Worm (Caenorhabditis elegans): ENCODE results near the gene Y73B6BL.31.

The Y73B6BL.31 gene

DNA sequence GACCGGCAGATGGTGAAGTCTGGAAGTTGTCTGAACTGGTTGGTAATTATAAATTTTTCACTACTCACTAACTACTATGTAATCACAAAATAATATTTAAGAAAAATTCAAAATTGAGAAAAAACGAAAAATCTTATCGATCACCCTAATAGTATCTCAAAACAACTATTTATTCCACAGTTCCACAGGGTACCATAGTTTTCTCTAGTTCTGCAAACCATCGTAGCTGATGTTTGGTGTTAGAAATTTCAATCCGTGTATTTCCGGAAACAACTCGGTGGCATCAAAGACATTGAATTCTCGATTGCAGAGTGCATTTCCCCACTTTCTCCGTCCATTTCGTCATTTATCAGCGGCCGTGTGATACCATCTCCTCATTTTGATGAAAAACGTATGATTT lies at the start of gene Y73B6BL.31:
Gene Y73B6BL.31 (plus strand): TSS at position 301 of the 400 bp plus-strand sequence.
- no peak for TF ChIP-seq klf-2 (GFP tag; conservative IDR thresholded peaks at IDR 0.05)
- no peak for TF ChIP-seq ztf-23 (GFP tag; IDR thresholded peaks at IDR 0.05)
- TF ChIP-seq T22C8.4 (GFP tag; IDR thresholded peaks at IDR 0.05): no peak

- TF ChIP-seq T22C8.4 (GFP tag; IDR thresholded peaks at IDR 0.05) (no peak), cog-1 (tag; optimal IDR thresholded peaks at IDR 0.05) (no peak), med-1 (GFP tag; optimal IDR thresholded peaks at IDR 0.05; ENCODE audit: insufficient read depth) (no peak), ztf-29 (GFP tag; IDR thresholded peaks at IDR 0.05) (no peak), flt-1 (GFP tag; IDR thresholded peaks at IDR 0.05) (no peak), ztf-23 (GFP tag; IDR thresholded peaks at IDR 0.05) (no peak), ref-1 (GFP tag; conservative IDR thresholded peaks at IDR 0.05) (no peak), klf-2 (GFP tag; conservative IDR thresholded peaks at IDR 0.05) (no peak), tab-1 (GFP tag; IDR thresholded peaks at IDR 0.05) (no peak)
Measured at ce11 chrIV:6393329-6393728, 48.4 kb upstream of the Y73B6BL.31 start.

DNA sequence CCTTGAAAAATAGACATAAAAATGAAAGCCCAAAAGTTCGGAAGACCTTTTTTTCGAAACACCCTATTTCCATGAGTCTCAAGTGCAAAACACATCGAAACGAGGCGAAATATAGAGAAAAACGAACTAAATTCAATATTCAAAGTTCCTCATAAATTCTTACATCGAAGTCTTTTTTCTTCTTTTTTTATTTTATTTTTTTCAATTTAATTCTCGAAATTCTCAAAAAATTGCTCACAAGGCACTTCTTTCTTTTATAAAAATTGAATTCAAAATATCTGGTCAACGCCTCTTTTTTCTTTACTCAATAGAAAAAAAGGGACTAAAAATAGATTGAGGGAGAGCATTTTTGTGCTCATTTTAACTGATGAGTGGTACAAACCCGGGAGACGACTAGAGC lies 46.5 kb upstream of the Y73B6BL.31 start:
- no peak for TF ChIP-seq tab-1 (GFP tag; IDR thresholded peaks at IDR 0.05)
- no peak for TF ChIP-seq klf-2 (GFP tag; conservative IDR thresholded peaks at IDR 0.05)
- no peak for TF ChIP-seq ztf-29 (GFP tag; IDR thresholded peaks at IDR 0.05)

ce11 chrIV:6402386-6402905 lies 39.3 kb upstream of the Y73B6BL.31 start, which contains the start of gene sfrp-1:
sfrp-1 (minus strand) TSS chrIV:6402436.
- no peak for TF ChIP-seq med-1 (GFP tag; optimal IDR thresholded peaks at IDR 0.05; ENCODE audit: insufficient read depth)
- TF ChIP-seq ztf-29 (GFP tag; IDR thresholded peaks at IDR 0.05): no peak
- TF ChIP-seq tab-1 (GFP tag; IDR thresholded peaks at IDR 0.05): no peak
- no peak for TF ChIP-seq cog-1 (tag; optimal IDR thresholded peaks at IDR 0.05)
- TF ChIP-seq ztf-23 (GFP tag; IDR thresholded peaks at IDR 0.05): no peak
- TF ChIP-seq klf-2 (GFP tag; conservative IDR thresholded peaks at IDR 0.05): no peak
- no peak for TF ChIP-seq ref-1 (GFP tag; conservative IDR thresholded peaks at IDR 0.05)
- TF ChIP-seq T22C8.4 (GFP tag; IDR thresholded peaks at IDR 0.05): no peak
- no peak for TF ChIP-seq flt-1 (GFP tag; IDR thresholded peaks at IDR 0.05)

DNA sequence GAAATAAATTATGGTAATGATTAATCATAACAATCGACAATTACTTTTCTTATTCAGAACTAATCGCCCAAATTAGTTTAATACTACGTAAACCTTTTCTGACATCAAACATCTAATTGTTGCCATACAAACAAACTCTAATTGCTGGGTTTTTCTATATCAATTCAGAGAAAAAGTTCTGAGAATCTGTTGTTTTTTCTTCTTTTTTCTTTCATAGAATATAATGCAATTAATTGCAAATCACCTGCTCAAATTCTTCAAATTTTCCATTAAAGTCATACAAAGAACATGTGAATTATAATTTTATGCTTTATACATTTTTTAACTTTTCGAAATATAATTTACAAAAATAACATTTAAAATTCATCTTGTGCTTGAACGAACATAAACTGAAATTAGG lies 38.3 kb upstream of the Y73B6BL.31 start:
- TF ChIP-seq tab-1 (GFP tag; IDR thresholded peaks at IDR 0.05): no peak
- TF ChIP-seq ztf-23 (GFP tag; IDR thresholded peaks at IDR 0.05): no peak
- TF ChIP-seq ref-1 (GFP tag; conservative IDR thresholded peaks at IDR 0.05): no peak
- TF ChIP-seq klf-2 (GFP tag; conservative IDR thresholded peaks at IDR 0.05): no peak
- no peak for TF ChIP-seq T22C8.4 (GFP tag; IDR thresholded peaks at IDR 0.05)
- no peak for TF ChIP-seq ztf-29 (GFP tag; IDR thresholded peaks at IDR 0.05)
- TF ChIP-seq cog-1 (tag; optimal IDR thresholded peaks at IDR 0.05): no peak
- no peak for TF ChIP-seq flt-1 (GFP tag; IDR thresholded peaks at IDR 0.05)
- TF ChIP-seq med-1 (GFP tag; optimal IDR thresholded peaks at IDR 0.05; ENCODE audit: insufficient read depth): no peak

DNA sequence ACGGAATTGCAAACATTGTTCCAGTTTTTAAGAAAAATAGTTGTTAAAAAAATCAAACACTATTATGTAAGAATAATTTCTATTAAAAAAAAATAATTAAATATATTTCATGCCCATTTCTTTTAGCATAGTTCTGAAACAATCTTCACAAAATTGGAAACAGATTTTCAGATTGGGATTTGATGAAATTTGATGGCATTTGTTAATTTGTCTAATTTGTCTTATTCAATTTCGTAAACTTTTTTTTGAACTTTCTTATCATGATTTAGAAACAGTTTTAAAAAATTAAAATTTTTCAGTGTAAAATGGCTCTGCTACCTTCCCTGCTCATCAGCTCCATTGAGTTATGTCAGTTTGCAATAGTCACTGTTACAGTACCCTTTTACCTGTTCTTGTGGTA lies 36.8 kb upstream of the Y73B6BL.31 start, which contains the start of gene srv-13:
Gene srv-13 (plus strand): TSS at position 301 of the 400 bp plus-strand sequence.
- TF ChIP-seq T22C8.4 (GFP tag; IDR thresholded peaks at IDR 0.05): no peak
- TF ChIP-seq tab-1 (GFP tag; IDR thresholded peaks at IDR 0.05): no peak
- TF ChIP-seq ref-1 (GFP tag; conservative IDR thresholded peaks at IDR 0.05): no peak
- no peak for TF ChIP-seq flt-1 (GFP tag; IDR thresholded peaks at IDR 0.05)
- no peak for TF ChIP-seq ztf-29 (GFP tag; IDR thresholded peaks at IDR 0.05)
- TF ChIP-seq med-1 (GFP tag; optimal IDR thresholded peaks at IDR 0.05; ENCODE audit: insufficient read depth): no peak
- TF ChIP-seq cog-1 (tag; optimal IDR thresholded peaks at IDR 0.05): no peak
- TF ChIP-seq ztf-23 (GFP tag; IDR thresholded peaks at IDR 0.05): no peak
- TF ChIP-seq klf-2 (GFP tag; conservative IDR thresholded peaks at IDR 0.05): no peak

DNA sequence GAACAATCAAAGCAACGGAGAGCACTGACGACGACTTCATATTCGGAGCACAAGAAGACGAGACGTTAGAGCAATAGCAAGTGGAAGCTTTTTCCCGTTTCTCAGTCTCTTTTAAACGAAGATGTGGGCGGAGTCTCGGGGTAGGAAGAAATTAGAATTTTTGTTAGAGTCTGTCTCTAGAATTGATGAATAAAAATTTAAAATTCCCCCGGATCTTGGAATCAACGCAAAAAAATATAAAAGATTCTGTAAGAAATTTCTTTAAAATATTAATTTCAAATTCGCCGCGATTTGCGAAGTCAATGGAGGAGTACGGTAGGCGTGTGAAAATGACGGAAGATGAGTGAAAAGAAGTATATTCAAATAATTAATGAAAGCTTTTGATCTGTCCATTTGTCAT lies 28.2 kb upstream of the Y73B6BL.31 start, which contains the start of gene nlp-71:
Gene nlp-71 (minus strand): TSS at position 101 of the 400 bp plus-strand sequence.
- no peak for TF ChIP-seq ztf-29 (GFP tag; IDR thresholded peaks at IDR 0.05)
- TF ChIP-seq ztf-23 (GFP tag; IDR thresholded peaks at IDR 0.05): no peak
- no peak for TF ChIP-seq cog-1 (tag; optimal IDR thresholded peaks at IDR 0.05)
- TF ChIP-seq flt-1 (GFP tag; IDR thresholded peaks at IDR 0.05): no peak
- TF ChIP-seq med-1 (GFP tag; optimal IDR thresholded peaks at IDR 0.05; ENCODE audit: insufficient read depth): no peak
- TF ChIP-seq ref-1 (GFP tag; conservative IDR thresholded peaks at IDR 0.05): no peak
- TF ChIP-seq tab-1 (GFP tag; IDR thresholded peaks at IDR 0.05): no peak
- no peak for TF ChIP-seq klf-2 (GFP tag; conservative IDR thresholded peaks at IDR 0.05)
- no peak for TF ChIP-seq T22C8.4 (GFP tag; IDR thresholded peaks at IDR 0.05)

DNA sequence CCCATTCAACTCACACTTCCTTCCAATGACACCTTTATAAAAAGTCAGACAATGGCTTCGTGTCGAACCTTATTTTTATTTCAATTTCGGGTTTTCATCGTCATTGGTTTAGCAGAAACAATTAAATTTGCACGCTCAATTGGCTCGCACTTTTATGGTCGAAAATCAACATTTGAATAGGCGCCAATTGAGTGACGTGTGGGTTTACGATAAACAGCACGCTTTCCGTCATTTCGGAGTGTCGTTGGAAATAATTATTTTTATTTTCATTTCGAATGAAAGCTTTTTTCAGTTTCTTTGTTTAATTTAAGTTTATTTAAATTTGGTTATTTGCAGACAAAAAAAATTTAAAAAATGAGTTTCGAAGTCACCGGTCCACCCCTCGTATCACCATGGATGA lies 26.6 kb upstream of the Y73B6BL.31 start, which contains the start of gene exos-2:
Gene exos-2 (plus strand): TSS at position 330 of the 400 bp plus-strand sequence.
- TF ChIP-seq ref-1 (GFP tag; conservative IDR thresholded peaks at IDR 0.05): no peak
- TF ChIP-seq cog-1 (tag; optimal IDR thresholded peaks at IDR 0.05): peak; percentile 6
- TF ChIP-seq ztf-29 (GFP tag; IDR thresholded peaks at IDR 0.05): no peak
- TF ChIP-seq T22C8.4 (GFP tag; IDR thresholded peaks at IDR 0.05): no peak
- no peak for TF ChIP-seq flt-1 (GFP tag; IDR thresholded peaks at IDR 0.05)
- no peak for TF ChIP-seq med-1 (GFP tag; optimal IDR thresholded peaks at IDR 0.05; ENCODE audit: insufficient read depth)

- TF ChIP-seq ztf-29 (GFP tag; IDR thresholded peaks at IDR 0.05) (no peak), med-1 (GFP tag; optimal IDR thresholded peaks at IDR 0.05; ENCODE audit: insufficient read depth) (no peak), ref-1 (GFP tag; conservative IDR thresholded peaks at IDR 0.05) (no peak), klf-2 (GFP tag; conservative IDR thresholded peaks at IDR 0.05) (no peak), T22C8.4 (GFP tag; IDR thresholded peaks at IDR 0.05) (no peak), flt-1 (GFP tag; IDR thresholded peaks at IDR 0.05) (no peak), ztf-23 (GFP tag; IDR thresholded peaks at IDR 0.05) (no peak), cog-1 (tag; optimal IDR thresholded peaks at IDR 0.05) (no peak), tab-1 (GFP tag; IDR thresholded peaks at IDR 0.05) (no peak)
Measured at ce11 chrIV:6416553-6416952, 25.1 kb upstream of the Y73B6BL.31 start, which contains the start of gene Y73B6BL.22. Y73B6BL.22 (minus strand) TSS chrIV:6416653.

DNA sequence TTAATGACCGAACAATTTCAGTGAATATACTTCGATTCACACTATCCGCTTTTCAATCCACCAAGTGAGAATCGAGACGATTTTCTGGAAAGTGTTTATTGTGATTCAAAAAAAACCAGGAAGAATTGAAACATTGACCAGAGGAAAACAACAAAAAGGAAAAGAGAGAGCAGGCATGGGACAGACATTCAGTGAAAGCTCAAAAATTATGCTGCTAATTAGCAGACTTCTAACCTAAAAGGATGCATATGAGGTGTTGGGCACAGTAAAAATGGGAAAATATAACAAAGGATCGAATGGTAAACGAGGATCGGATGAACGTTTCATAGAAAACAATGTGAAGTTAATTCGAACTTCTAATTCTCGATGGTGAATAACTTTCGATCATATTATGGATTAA lies 24.1 kb upstream of the Y73B6BL.31 start:
- no peak for TF ChIP-seq cog-1 (tag; optimal IDR thresholded peaks at IDR 0.05)
